Fruit fly (Drosophila melanogaster): ENCODE results near the gene CG9119.

Gene CG9119

DNA sequence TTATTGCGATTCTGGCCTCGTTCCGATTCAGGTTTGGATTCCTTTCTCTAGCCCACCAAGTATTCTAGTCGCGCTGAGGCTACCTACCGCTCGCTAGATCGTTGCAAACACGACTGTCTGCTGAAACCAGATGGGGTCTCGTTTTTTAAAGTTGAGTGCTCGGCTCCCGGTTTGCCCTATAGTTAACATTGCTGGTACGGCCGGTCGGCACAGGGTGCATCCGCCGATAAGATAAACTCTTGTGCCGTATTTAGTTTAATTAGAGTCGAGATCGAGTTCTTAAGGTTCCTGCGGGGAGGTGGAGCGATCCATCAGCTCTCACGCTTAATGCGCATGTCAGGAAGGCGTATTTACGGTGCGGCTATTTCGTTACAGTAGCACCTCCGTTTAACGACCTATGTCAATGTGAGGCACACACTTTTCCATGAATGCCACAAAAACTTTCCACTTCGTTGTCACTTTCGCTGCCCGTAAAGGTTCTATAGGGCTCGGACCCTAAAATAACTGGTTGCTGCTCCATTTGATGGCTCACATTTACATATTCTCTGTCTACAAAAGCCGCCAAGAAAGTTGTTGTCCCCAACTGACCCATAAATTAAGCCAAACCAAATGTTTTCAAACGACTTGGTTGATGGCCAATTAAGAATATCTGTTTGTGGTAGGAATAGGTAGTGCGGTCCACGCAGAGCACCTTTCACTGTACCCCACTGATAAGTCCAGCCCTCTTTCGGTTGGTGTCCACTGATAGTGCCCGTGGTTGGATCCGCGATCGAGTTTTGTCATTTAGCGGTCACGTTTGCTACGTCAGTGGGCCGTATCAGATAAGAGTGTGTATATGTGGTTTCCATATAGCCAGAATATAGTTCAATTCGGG, at the start of gene CG9119:
Gene CG9119 (minus strand): TSS at position 122 of the 874 bp plus-strand sequence.
- TF ChIP-seq ash1 (GFP tag; optimal IDR thresholded peaks at IDR 0.05) (no peak), toy (GFP tag; IDR thresholded peaks at IDR 0.05) (no peak), Xbp1 (GFP tag; optimal IDR thresholded peaks at IDR 0.05) (peak; percentile 59), Rx (GFP tag; IDR thresholded peaks at IDR 0.05) (no peak), odd (GFP tag; optimal IDR thresholded peaks at IDR 0.05) (peak; percentile 67), Adf1 (GFP tag; IDR thresholded peaks at IDR 0.05) (0 out of 2 replicates have a peak, but pooled peaks have one; percentile 7), CHES-1-like (GFP tag; optimal IDR thresholded peaks at IDR 0.05) (peak; percentile 71), en (GFP tag; optimal IDR thresholded peaks at IDR 0.05) (no peak), CG8290 (GFP tag; optimal IDR thresholded peaks at IDR 0.05) (no peak), CG8290 (tag; optimal IDR thresholded peaks at IDR 0.05) (peak in 1 of 2 experiments; percentile 35), CG14050 (GFP tag; IDR thresholded peaks at IDR 0.05) (peak; percentile 21; the same call in 1 of the 3 replicates), croc (GFP tag; conservative IDR thresholded peaks at IDR 0.05) (no peak; the same call in 2 of the 3 replicates), esg (GFP tag; conservative IDR thresholded peaks at IDR 0.05) (peak; percentile 61), cwo (GFP tag; optimal IDR thresholded peaks at IDR 0.05) (peak; percentile 93), usp (GFP tag; optimal IDR thresholded peaks at IDR 0.05) (no peak), NC2β (GFP tag; optimal IDR thresholded peaks at IDR 0.05) (peak; percentile 27), Gug (GFP tag; IDR thresholded peaks at IDR 0.05) (peak; percentile 63), unpg (GFP tag; optimal IDR thresholded peaks at IDR 0.05) (peak; percentile 53), CG7745 (tag; optimal IDR thresholded peaks at IDR 0.05) (peak; percentile 11), CG33213 (GFP tag; optimal IDR thresholded peaks at IDR 0.05) (no peak), CG10209 (GFP tag; optimal IDR thresholded peaks at IDR 0.05) (peak; percentile 74), kah (GFP tag; optimal IDR thresholded peaks at IDR 0.05) (no peak), CG17385 (GFP tag; optimal IDR thresholded peaks at IDR 0.05) (peak; percentile 60), Sox102F (GFP tag; optimal IDR thresholded peaks at IDR 0.05) (peak; percentile 37), CG7928 (GFP tag; optimal IDR thresholded peaks at IDR 0.05) (peak; percentile 13), dan (GFP tag; IDR thresholded peaks at IDR 0.05) (no peak), ERR (GFP tag; optimal IDR thresholded peaks at IDR 0.05) (peak; percentile 82), CG34376 (GFP tag; optimal IDR thresholded peaks at IDR 0.05) (peak; percentile 67), CG15514 (GFP tag; optimal IDR thresholded peaks at IDR 0.05) (peak; percentile 28), cato (GFP tag; optimal IDR thresholded peaks at IDR 0.05; ENCODE audit: borderline replicate concordance) (no peak), abd-A (tag; optimal IDR thresholded peaks at IDR 0.05) (peak; percentile 89), CG11247 (GFP tag; IDR thresholded peaks at IDR 0.05) (0 out of 2 replicates have a peak, but pooled peaks have one; percentile 10), Kr (GFP tag; optimal IDR thresholded peaks at IDR 0.05) (peak; percentile 25), CG12155 (GFP tag; optimal IDR thresholded peaks at IDR 0.05) (peak; percentile 56), gt (GFP tag; IDR thresholded peaks at IDR 0.05) (no peak), CG12299 (tag; optimal IDR thresholded peaks at IDR 0.05) (peak; percentile 29), run (tag; optimal IDR thresholded peaks at IDR 0.05) (peak; percentile 69), Pdp1 (GFP tag; optimal IDR thresholded peaks at IDR 0.05) (peak; percentile 42 to 66), salm (tag; optimal IDR thresholded peaks at IDR 0.05) (no peak), Deaf1 (tag; optimal IDR thresholded peaks at IDR 0.05) (peak; percentile 90), Mad (GFP tag; optimal IDR thresholded peaks at IDR 0.05) (peak; percentile 30), fu2 (GFP tag; optimal IDR thresholded peaks at IDR 0.05) (peak; percentile 64), Jarid2 (GFP tag; optimal IDR thresholded peaks at IDR 0.05) (no peak), chinmo (GFP tag; IDR thresholded peaks at IDR 0.05; ENCODE audit: partially characterized antibody) (0 out of 4 replicates have a peak, but pooled peaks have one; percentile 33), dysf (GFP tag; IDR thresholded peaks at IDR 0.05) (peak; percentile 70), ssp (GFP tag; IDR thresholded peaks at IDR 0.05) (peak; percentile 43), CG1024 (GFP tag; IDR thresholded peaks at IDR 0.05) (no peak), onecut (GFP tag; IDR thresholded peaks at IDR 0.05) (peak; percentile 10; the same call in 1 of the 2 replicates), CG16779 (GFP tag; IDR thresholded peaks at IDR 0.05) (no peak)
